Fruit fly (Drosophila melanogaster) whole organism, embryonic: ENCODE results near the gene CG32271.

Source experiments
- Aef1 ChIP-seq: fragments of 200-800 bp; sonication (Bioruptor generic); IDR thresholded peaks from 3 replicates; pipeline ENCODE4 v1.3.6; 2022; ENCODE audit warnings: missing biosample characterization, missing genetic modification characterization
- CG10321 ChIP-seq: fragments of 200-800 bp; sonication (Bioruptor generic); IDR thresholded peaks from 2 replicates; pipeline ENCODE4 v1.3.6; 2022; ENCODE audit warnings: missing biosample characterization, missing genetic modification characterization
- CG10979 ChIP-seq: fragments of 200-800 bp; sonication (Bioruptor generic); optimal IDR thresholded peaks from 2 replicates; lab custom pipeline; 2018; ENCODE audit warnings: missing biosample characterization, mild to moderate bottlenecking, missing genetic modification characterization, moderate library complexity
- CG1603 ChIP-seq: fragments of 200-800 bp; sonication (Bioruptor generic); optimal IDR thresholded peaks from 2 replicates; lab custom pipeline; 2019; ENCODE audit warnings: missing biosample characterization, mild to moderate bottlenecking, missing genetic modification characterization, moderate library complexity
- CG17186 ChIP-seq: fragments of 200-800 bp; sonication (Bioruptor generic); optimal IDR thresholded peaks from 3 replicates; lab custom pipeline; 2017; ENCODE audit warnings: missing biosample characterization, missing genetic modification reagents, missing genetic modification characterization
- CG18619 ChIP-seq: fragments of 200-800 bp; sonication (Bioruptor generic); optimal IDR thresholded peaks from 3 replicates; lab custom pipeline; 2017; ENCODE audit warnings: missing biosample characterization, mild to moderate bottlenecking, missing genetic modification characterization
- CG31441 ChIP-seq: fragments of 200-800 bp; sonication (Bioruptor generic); IDR thresholded peaks from 2 replicates; pipeline ENCODE4 v1.3.6; 2022; ENCODE audit warnings: missing biosample characterization, missing genetic modification characterization
- CG5180 ChIP-seq: fragments of 200-800 bp; sonication (Bioruptor generic); optimal IDR thresholded peaks from 3 replicates; lab custom pipeline; 2017; ENCODE audit warnings: missing biosample characterization, missing genetic modification characterization, mild to moderate bottlenecking, moderate library complexity, missing genetic modification reagents
- CG6683 ChIP-seq: fragments of 200-800 bp; sonication (Bioruptor generic); optimal IDR thresholded peaks from 2 replicates; lab custom pipeline; 2017; ENCODE audit warnings: missing biosample characterization, mild to moderate bottlenecking, missing genetic modification characterization, missing genetic modification reagents
- CG6813 ChIP-seq: fragments of 200-800 bp; sonication (Bioruptor generic); optimal IDR thresholded peaks from 2 replicates; lab custom pipeline; 2017; ENCODE audit warnings: missing biosample characterization, missing genetic modification characterization, mild to moderate bottlenecking, moderate library complexity, missing genetic modification reagents
- CG9876 ChIP-seq: fragments of 200-800 bp; sonication (Bioruptor generic); optimal IDR thresholded peaks from 2 replicates; lab custom pipeline; 2016; ENCODE audit warnings: missing biosample characterization, missing genetic modification characterization
- Dek ChIP-seq: fragments of 200-800 bp; sonication (Bioruptor generic); optimal IDR thresholded peaks from 3 replicates; lab custom pipeline; 2019; ENCODE audit warnings: missing biosample characterization, mild to moderate bottlenecking, missing genetic modification characterization, moderate library complexity
- Dfd ChIP-seq, 2 experiments: fragments of >200 bp; optimal IDR thresholded peaks; 2 replicates each; lab custom pipeline; 2017; ENCODE audit warnings: missing biosample characterization in 2 of 2, missing genetic modification characterization in 2 of 2
- Ets65A ChIP-seq: fragments of 200-800 bp; sonication (Bioruptor generic); peaks from one replicate; lab custom pipeline; 2016; ENCODE audit warnings: missing biosample characterization, missing genetic modification characterization
- HLHmδ ChIP-seq: fragments of 200-800 bp; sonication (Bioruptor generic); optimal IDR thresholded peaks from 2 replicates; lab custom pipeline; 2018; ENCODE audit warnings: missing biosample characterization, mild to moderate bottlenecking, missing genetic modification characterization, moderate library complexity
- MTF-1 ChIP-seq: fragments of 200-800 bp; sonication (Bioruptor generic); optimal IDR thresholded peaks from 2 replicates; lab custom pipeline; 2018; ENCODE audit warnings: missing biosample characterization, mild to moderate bottlenecking, missing genetic modification characterization, borderline replicate concordance
- Mad ChIP-seq: fragments of 200-800 bp; sonication (Bioruptor generic); optimal IDR thresholded peaks from 2 replicates; lab custom pipeline; 2016; ENCODE audit warnings: missing biosample characterization, missing genetic modification characterization
- Spps ChIP-seq: fragments of 200-800 bp; sonication (Bioruptor generic); optimal IDR thresholded peaks from 2 replicates; lab custom pipeline; 2018; ENCODE audit warnings: missing biosample characterization, mild to moderate bottlenecking, missing genetic modification characterization
- Trl ChIP-seq, 3 experiments: fragments of >200 bp in 2 of 3; fragments of 200-800 bp in 1 of 3; sonication (Bioruptor generic) in 1 of 3; optimal IDR thresholded peaks; 2 replicates in 1 of 3; 3 replicates in 2 of 3; lab custom pipeline; 2016 to 2017; ENCODE audit warnings: missing biosample characterization in 1 of 3, missing genetic modification characterization in 1 of 3
- btn ChIP-seq: fragments of 200-800 bp; sonication (Bioruptor generic); optimal IDR thresholded peaks from 2 replicates; lab custom pipeline; 2016; ENCODE audit warnings: missing biosample characterization, missing genetic modification characterization
- caup ChIP-seq: fragments of 200-800 bp; sonication (Bioruptor generic); optimal IDR thresholded peaks from 3 replicates; lab custom pipeline; 2017; ENCODE audit warnings: missing biosample characterization, mild to moderate bottlenecking, missing genetic modification characterization, moderate library complexity; ENCODE audit not compliant: severe bottlenecking
- dati ChIP-seq: fragments of 200-800 bp; sonication (Bioruptor generic); IDR thresholded peaks from 2 replicates; pipeline ENCODE4 v1.3.6; 2022; ENCODE audit warnings: missing biosample characterization, missing genetic modification characterization
- emc ChIP-seq: fragments of 200-800 bp; sonication (Bioruptor generic); optimal IDR thresholded peaks from 2 replicates; lab custom pipeline; 2016; ENCODE audit warnings: missing biosample characterization, missing genetic modification characterization
- eyg ChIP-seq: fragments of 200-800 bp; sonication (Bioruptor generic); optimal IDR thresholded peaks from 3 replicates; lab custom pipeline; 2016; ENCODE audit warnings: missing biosample characterization, missing genetic modification characterization
- kah ChIP-seq: fragments of 200-800 bp; sonication (Bioruptor generic); optimal IDR thresholded peaks from 2 replicates; lab custom pipeline; 2018; ENCODE audit warnings: missing biosample characterization, mild to moderate bottlenecking, missing genetic modification characterization
- mirr ChIP-seq: fragments of 200-800 bp; sonication (Bioruptor generic); optimal IDR thresholded peaks from 3 replicates; lab custom pipeline; 2018; ENCODE audit warnings: missing biosample characterization, mild to moderate bottlenecking, missing genetic modification characterization
- nmo ChIP-seq: fragments of 200-800 bp; sonication (Bioruptor generic); optimal IDR thresholded peaks from 2 replicates; lab custom pipeline; 2018; ENCODE audit warnings: missing biosample characterization, mild to moderate bottlenecking, missing genetic modification characterization, moderate library complexity
- nom ChIP-seq: fragments of 200-800 bp; sonication (Bioruptor generic); optimal IDR thresholded peaks from 2 replicates; lab custom pipeline; 2017; ENCODE audit warnings: missing biosample characterization, missing genetic modification characterization, mild to moderate bottlenecking, moderate library complexity, missing genetic modification reagents
- ranshi ChIP-seq: fragments of 200-800 bp; sonication (Bioruptor generic); IDR thresholded peaks from 2 replicates; pipeline ENCODE4 v1.3.6; 2022; ENCODE audit warnings: missing biosample characterization, missing genetic modification characterization
- row ChIP-seq: fragments of 200-800 bp; sonication (Bioruptor generic); IDR thresholded peaks from 3 replicates; pipeline ENCODE4 v1.3.6; 2022; ENCODE audit warnings: missing biosample characterization, missing genetic modification characterization
- slbo ChIP-seq: fragments of 200-800 bp; sonication (Bioruptor generic); IDR thresholded peaks from 2 replicates; pipeline ENCODE4 v1.3.6; 2022; ENCODE audit warnings: missing biosample characterization, missing genetic modification characterization
- slou ChIP-seq: fragments of 200-800 bp; sonication (Bioruptor generic); optimal IDR thresholded peaks from 3 replicates; lab custom pipeline; 2016; ENCODE audit warnings: missing biosample characterization, missing genetic modification characterization
- sug ChIP-seq: fragments of 200-800 bp; optimal IDR thresholded peaks from 2 replicates; lab custom pipeline; 2019; ENCODE audit warnings: missing biosample characterization, mild to moderate bottlenecking, missing genetic modification characterization, moderate library complexity
- tio ChIP-seq: fragments of 200-800 bp; sonication (Bioruptor generic); optimal IDR thresholded peaks from 2 replicates; lab custom pipeline; 2017; ENCODE audit warnings: missing biosample characterization, missing genetic modification characterization, inconsistent platforms
- wor ChIP-seq: fragments of 200-800 bp; sonication (Bioruptor generic); IDR thresholded peaks from 2 replicates; pipeline ENCODE4 v1.3.6; 2022; ENCODE audit warnings: missing biosample characterization, missing genetic modification characterization
- zen2 ChIP-seq: fragments of 200-800 bp; sonication (Bioruptor generic); IDR thresholded peaks from 3 replicates; pipeline ENCODE4 v1.3.6; 2022; ENCODE audit warnings: missing biosample characterization, missing genetic modification characterization; ENCODE audit not compliant: partially characterized antibody

The CG32271 gene

DNA sequence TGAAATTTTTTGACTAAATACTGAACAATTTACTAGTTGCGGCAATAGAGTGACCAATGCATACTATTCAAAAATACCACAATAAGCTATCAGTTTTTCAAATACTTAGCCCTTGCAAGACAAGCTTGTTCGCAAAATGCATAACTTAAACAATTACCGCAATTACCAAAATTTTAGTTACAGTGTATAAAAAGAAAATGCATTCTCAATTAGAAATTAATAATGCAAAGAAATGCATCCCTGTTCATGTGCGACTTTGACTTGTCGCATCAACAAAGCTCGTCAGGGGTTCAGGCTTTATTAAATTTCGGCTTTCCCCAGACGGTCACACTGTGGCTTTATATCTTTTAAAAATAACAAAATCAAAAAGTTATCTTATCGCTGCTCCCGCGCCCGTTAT, 15.9 kb upstream of the CG32271 start, which contains the start of the genes hob and nSMase (continued):
- TF ChIP-seq row (GFP tag; lab: Robert Waterston, UW) (peak; percentile 44), CG17186 (GFP tag; lab: Kevin White, UChicago) (peak; percentile 58), wor (GFP tag; lab: Robert Waterston, UW) (no peak)
- TF ChIP-seq, all 482 proteins: peak for 44

DNA sequence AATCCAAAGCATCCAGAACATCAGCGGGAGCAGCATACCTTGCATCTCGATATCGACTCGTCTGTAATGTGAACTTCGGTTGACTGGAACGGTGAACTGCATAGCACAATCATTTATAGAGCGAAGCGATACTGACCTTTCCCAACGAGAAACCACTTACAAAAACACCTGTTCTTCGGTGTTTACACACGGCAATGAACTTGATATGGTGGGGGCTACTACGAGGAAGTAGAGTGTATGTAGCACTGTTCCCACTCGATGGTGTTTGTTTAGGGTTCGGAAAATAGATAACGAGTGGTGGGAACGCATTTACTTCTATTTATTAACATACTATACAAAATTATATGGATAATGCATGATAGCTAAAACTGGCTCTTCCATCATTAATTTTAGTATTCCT, 5.9 kb upstream of the CG32271 start, which contains the start of the genes CG32269 and CG32270:
CG32269 (minus strand) TSS at position 91 of the 400 bp plus-strand sequence.
CG32270 (minus strand) TSS at position 91 of the 400 bp plus-strand sequence.
- TF ChIP-seq HLHmδ (GFP tag; lab: Kevin White, UChicago) (peak; percentile 30), CG6683 (GFP tag; lab: Kevin White, UChicago) (no peak), CG6813 (GFP tag; lab: Kevin White, UChicago) (peak; percentile 18), slou (no peak), nmo (no peak), eyg (no peak), Trl (optimal IDR thresholded peaks at IDR 0.05; lab: Kevin White, UChicago) (no peak), Trl (GFP tag; optimal IDR thresholded peaks at IDR 0.05; lab: Kevin White, UChicago) (peak; percentile 0), CG31441 (GFP tag; lab: Robert Waterston, UW) (no peak), Aef1 (no peak), kah (GFP tag; lab: Kevin White, UChicago) (peak; percentile 71), CG18619 (GFP tag; lab: Kevin White, UChicago) (peak; percentile 3), caup (GFP tag; lab: Kevin White, UChicago) (peak; percentile 11), MTF-1 (peak; percentile 0), mirr (GFP tag; lab: Kevin White, UChicago) (peak; percentile 66), tio (GFP tag; lab: Kevin White, UChicago) (no peak), dati (GFP tag; lab: Robert Waterston, UW) (no peak)

DNA sequence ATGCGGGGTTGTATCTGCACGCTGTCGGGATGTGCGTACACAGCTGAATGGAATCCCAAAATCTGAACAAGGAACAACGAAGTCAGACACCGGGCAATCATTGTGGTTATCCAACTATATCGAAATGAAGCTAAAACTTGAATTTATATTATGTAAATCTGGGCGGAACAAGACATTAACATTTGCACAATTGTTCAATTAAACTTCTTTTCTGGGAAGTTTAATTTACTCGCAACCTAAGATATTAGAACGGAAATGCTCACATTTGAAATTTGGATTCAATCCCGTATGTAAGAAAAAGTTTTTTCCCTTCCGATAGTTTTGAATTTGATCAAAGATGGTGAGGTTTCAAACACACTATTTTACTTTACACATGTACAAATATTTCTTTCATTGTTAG, 3.3 kb upstream of the CG32271 start, which contains the start of gene CG33160:
CG33160 (minus strand) TSS at position 101 of the 400 bp plus-strand sequence.
- TF ChIP-seq slbo (GFP tag; lab: Robert Waterston, UW) (no peak), ranshi (GFP tag; lab: Robert Waterston, UW) (no peak), Ets65A (GFP tag; lab: Kevin White, UChicago) (no peak), nom (GFP tag; lab: Kevin White, UChicago) (no peak), CG9876 (no peak), Trl (optimal IDR thresholded peaks at IDR 0.05; lab: Kevin White, UChicago) (no peak), Trl (GFP tag; optimal IDR thresholded peaks at IDR 0.05; lab: Kevin White, UChicago) (no peak), Dek (no peak)

DNA sequence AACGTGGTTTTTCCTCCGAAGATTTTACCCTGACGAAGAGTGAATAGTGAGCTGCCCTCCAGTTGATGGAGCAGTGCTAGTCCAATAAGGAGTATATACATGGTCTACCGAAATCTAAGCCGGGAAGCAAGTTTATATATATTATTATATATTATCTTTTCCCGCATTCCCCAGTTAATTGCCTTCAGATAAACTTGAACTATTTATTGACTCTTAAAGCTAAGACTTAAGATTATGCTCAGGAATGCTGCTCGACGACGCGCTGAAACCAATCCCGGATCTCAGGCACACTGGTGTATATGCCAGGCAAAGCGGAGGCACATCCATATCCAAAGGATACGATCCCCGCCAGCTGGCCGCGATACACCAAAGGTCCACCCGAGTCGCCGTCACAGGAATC, 2.4 kb upstream of the CG32271 start, which contains the start of gene CG32277:
CG32277 (minus strand) TSS at position 101 of the 400 bp plus-strand sequence.
- TF ChIP-seq CG5180 (GFP tag; lab: Kevin White, UChicago) (no peak), Dfd (GFP tag; optimal IDR thresholded peaks at IDR 0.05; lab: Kevin White, UChicago) (no peak), CG1603 (tag; lab: Kevin White, UChicago) (no peak), emc (GFP tag; lab: Kevin White, UChicago) (no peak), CG10321 (GFP tag; lab: Robert Waterston, UW) (no peak), btn (GFP tag; lab: Kevin White, UChicago) (no peak), sug (tag; lab: Kevin White, UChicago) (no peak), zen2 (GFP tag; lab: Robert Waterston, UW) (no peak), CG10979 (tag; lab: Kevin White, UChicago) (no peak), Mad (GFP tag; lab: Kevin White, UChicago) (no peak), Spps (tag; lab: Kevin White, UChicago) (no peak)
